Worm (Caenorhabditis elegans): ENCODE data around the gene T24B8.4.
A peak's percentile ranks its signal among the peaks of the same experiment; 100 is the strongest.

The T24B8.4 gene

DNA sequence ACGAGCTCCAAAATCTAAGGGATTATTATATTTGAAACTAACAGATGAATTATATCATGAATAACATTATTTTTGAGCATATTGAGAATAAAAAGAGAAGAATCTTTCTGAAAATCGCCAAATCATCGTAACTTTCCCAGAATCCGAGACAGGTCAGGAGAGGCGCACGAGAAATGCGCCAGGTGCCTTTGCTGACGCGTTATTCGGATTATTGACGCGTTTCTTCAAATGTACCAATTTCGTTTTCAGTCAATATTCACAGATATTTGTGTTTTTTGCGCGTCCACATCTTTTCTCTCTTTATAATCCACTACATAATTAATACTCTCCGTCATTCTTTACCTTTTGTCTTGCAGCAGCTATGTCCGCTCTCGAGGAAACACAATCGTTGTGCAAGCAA is 28.4 kb upstream of the T24B8.4 start, which contains the start of gene T24H10.1 (continued):
- peak; percentile 64 for TF ChIP-seq skn-1 (tag; optimal IDR thresholded peaks at IDR 0.05)
- TF ChIP-seq lin-14 (GFP tag; optimal IDR thresholded peaks at IDR 0.05): peak; percentile 72
- no peak for TF ChIP-seq ceh-90 (tag; optimal IDR thresholded peaks at IDR 0.05)
- TF ChIP-seq C16A3.4 (tag; optimal IDR thresholded peaks at IDR 0.05): peak; percentile 68
- TF ChIP-seq unc-130 (tag; optimal IDR thresholded peaks at IDR 0.05): peak; percentile 12
- TF ChIP-seq lin-13 (GFP tag; optimal IDR thresholded peaks at IDR 0.05): peak; percentile 45
- TF ChIP-seq unc-62 (GFP tag; optimal IDR thresholded peaks at IDR 0.05): no peak
- peak; percentile 17 for TF ChIP-seq hpl-2 (GFP tag; optimal IDR thresholded peaks at IDR 0.05)
- TF ChIP-seq efl-1 (optimal IDR thresholded peaks at IDR 0.05): peak; percentile 71 to 85
- TF ChIP-seq efl-1 (GFP tag; optimal IDR thresholded peaks at IDR 0.05 in 1 of 2): peak; percentile 76 to 98
- TF ChIP-seq mab-9 (GFP tag; IDR thresholded peaks at IDR 0.05): no peak
- TF ChIP-seq Y116A8C.19 (tag; optimal IDR thresholded peaks at IDR 0.05; ENCODE audit: borderline replicate concordance): no peak
- no peak for TF ChIP-seq fkh-4 (tag; optimal IDR thresholded peaks at IDR 0.05; ENCODE audit: borderline replicate concordance)
- TF ChIP-seq blmp-1 (tag; optimal IDR thresholded peaks at IDR 0.05): peak; percentile 18
- peak; percentile 82 for TF ChIP-seq nhr-85 (tag)
- peak; percentile 71 for TF ChIP-seq tbx-2 (tag; optimal IDR thresholded peaks at IDR 0.05)
- no peak for TF ChIP-seq nhr-237 (tag; optimal IDR thresholded peaks at IDR 0.05)
- peak in 1 of 2 experiments; percentile 47 for TF ChIP-seq ztf-11 (tag; optimal IDR thresholded peaks at IDR 0.05)
- no peak for TF ChIP-seq nhr-12 (tag; optimal IDR thresholded peaks at IDR 0.05)
- TF ChIP-seq elt-3 (tag; optimal IDR thresholded peaks at IDR 0.05): peak in 1 of 6 experiments; percentile 51
- peak; percentile 61 for TF ChIP-seq isw-1 (GFP tag; IDR thresholded peaks at IDR 0.05)
- TF ChIP-seq nhr-77 (tag; optimal IDR thresholded peaks at IDR 0.05): peak; percentile 62
- peak; percentile 20 for TF ChIP-seq pag-3 (tag; optimal IDR thresholded peaks at IDR 0.05; ENCODE audit: borderline replicate concordance, insufficient read depth)
- peak; percentile 71 for TF ChIP-seq unc-86 (tag; optimal IDR thresholded peaks at IDR 0.05)
- peak; percentile 54 for TF ChIP-seq grh-1 (GFP tag; IDR thresholded peaks at IDR 0.05)
- no peak for TF ChIP-seq ceh-88 (GFP tag; IDR thresholded peaks at IDR 0.05)
- peak; percentile 67 to 68 (median 67) for TF ChIP-seq ceh-82 (tag; optimal IDR thresholded peaks at IDR 0.05)
- peak; percentile 80 for TF ChIP-seq nhr-19 (GFP tag; conservative IDR thresholded peaks at IDR 0.05)
- no peak for TF ChIP-seq pqm-1 (tag; optimal IDR thresholded peaks at IDR 0.05)
- TF ChIP-seq mdl-1 (tag; optimal IDR thresholded peaks at IDR 0.05): peak in 1 of 2 experiments; percentile 20
- TF ChIP-seq ama-1 (optimal IDR thresholded peaks at IDR 0.05): no peak
- peak; percentile 14 for TF ChIP-seq pax-3 (tag; optimal IDR thresholded peaks at IDR 0.05)
- peak; percentile 45 for TF ChIP-seq C04F5.9 (tag; optimal IDR thresholded peaks at IDR 0.05)
- TF ChIP-seq lir-3 (tag; optimal IDR thresholded peaks at IDR 0.05; ENCODE audit: poor library complexity): peak; percentile 9
- TF ChIP-seq ztf-4 (tag; optimal IDR thresholded peaks at IDR 0.05): peak; percentile 36
- TF ChIP-seq sup-37 (GFP tag; optimal IDR thresholded peaks at IDR 0.05): peak; percentile 58
- TF ChIP-seq snpc-4 (tag; optimal IDR thresholded peaks at IDR 0.05): peak; percentile 64
- TF ChIP-seq nhr-20 (tag; optimal IDR thresholded peaks at IDR 0.05): peak; percentile 80
- TF ChIP-seq C34B4.2 (tag; optimal IDR thresholded peaks at IDR 0.05): no peak
- peak; percentile 58 for TF ChIP-seq F16B12.6 (tag; optimal IDR thresholded peaks at IDR 0.05)
- peak; percentile 81 for TF ChIP-seq snu-23 (GFP tag; optimal IDR thresholded peaks at IDR 0.05)
- TF ChIP-seq dpl-1 (GFP tag; optimal IDR thresholded peaks at IDR 0.05): peak; percentile 71 to 82 (median 81)
- no peak for TF ChIP-seq aha-1 (tag; optimal IDR thresholded peaks at IDR 0.05)
- no peak for TF ChIP-seq nhr-84 (tag; optimal IDR thresholded peaks at IDR 0.05)
- TF ChIP-seq xbp-1 (tag; optimal IDR thresholded peaks at IDR 0.05): peak; percentile 71
- TF ChIP-seq nhr-11 (tag; optimal IDR thresholded peaks at IDR 0.05): no peak
- TF ChIP-seq ets-5 (GFP tag; IDR thresholded peaks at IDR 0.05): no peak
- peak; percentile 81 for TF ChIP-seq nhr-90 (tag; optimal IDR thresholded peaks at IDR 0.05; ENCODE audit: poor library complexity)
- no peak for TF ChIP-seq unc-30 (tag; optimal IDR thresholded peaks at IDR 0.05)
- no peak for TF ChIP-seq hlh-17 (GFP tag; optimal IDR thresholded peaks at IDR 0.05; ENCODE audit: borderline replicate concordance)
- TF ChIP-seq zag-1 (tag; optimal IDR thresholded peaks at IDR 0.05): no peak
- peak; percentile 8 for TF ChIP-seq zip-4 (GFP tag; optimal IDR thresholded peaks at IDR 0.05)
- peak; percentile 89 for TF ChIP-seq rnt-1 (tag; optimal IDR thresholded peaks at IDR 0.05)

Measured in whole organism, L1 larva.